Worm (Caenorhabditis elegans) whole organism, late embryonic: ENCODE data around the gene nstp-3.

Experiments used
- ama-1 ChIP-seq: fragments of 150-350 bp; optimal IDR thresholded peaks from 2 replicates; lab custom pipeline; 2014
- ceh-14 ChIP-seq: sonication (generic microtip); optimal IDR thresholded peaks from 2 replicates; lab custom pipeline; 2016; ENCODE audit warnings: missing genotype, missing genetic modification characterization, missing compliant biosample characterization
- ets-4 ChIP-seq: sonication (generic microtip); optimal IDR thresholded peaks from 2 replicates; lab custom pipeline; 2016; ENCODE audit warnings: missing genetic modification characterization, missing compliant biosample characterization
- zip-5 ChIP-seq: sonication (generic microtip); optimal IDR thresholded peaks from 2 replicates; lab custom pipeline; 2016; ENCODE audit warnings: missing genetic modification characterization, missing compliant biosample characterization

- no peak for TF ChIP-seq ama-1 (lab: Kevin White, UChicago)
- no peak for TF ChIP-seq ets-4 (tag; lab: Kevin White, UChicago)
- TF ChIP-seq zip-5 (tag; lab: Kevin White, UChicago), result no peak
- TF ChIP-seq ceh-14, result no peak
Observed at ce11 chrV:5779984-5780383, 18.0 kb downstream of the nstp-3 start.
